Worm (Caenorhabditis elegans) whole organism, L1 larva: ENCODE measurements around the gene svop-1.

ENCODE experiments used
- C04F5.9 ChIP-seq: sonication (generic microtip); optimal IDR thresholded peaks from 2 replicates; lab custom pipeline; 2016; ENCODE audit warnings: missing genetic modification characterization, missing compliant biosample characterization
- Y116A8C.19 ChIP-seq: sonication (generic microtip); optimal IDR thresholded peaks from 2 replicates; lab custom pipeline; 2016; ENCODE audit warnings: missing compliant biosample characterization, missing genetic modification characterization, borderline replicate concordance
- aha-1 ChIP-seq: fragments of 150-350 bp; optimal IDR thresholded peaks from 2 replicates; lab custom pipeline; 2014; ENCODE audit warnings: missing biosample characterization, missing genetic modification characterization
- aly-2 ChIP-seq: fragments of 150-350 bp; optimal IDR thresholded peaks from 2 replicates; lab custom pipeline; 2014; ENCODE audit warnings: missing biosample characterization, missing genetic modification characterization
- ama-1 ChIP-seq: fragments of 150-350 bp; optimal IDR thresholded peaks from 2 replicates; lab custom pipeline; 2014
- ceh-82 ChIP-seq, 3 experiments: fragments of 150-350 bp in 1 of 3; sonication (generic microtip) in 2 of 3; optimal IDR thresholded peaks; 2 replicates each; lab custom pipeline; 2014 to 2017; ENCODE audit warnings: missing biosample characterization in 3 of 3, missing genetic modification characterization in 3 of 3
- ces-1 ChIP-seq: fragments of 150-350 bp; optimal IDR thresholded peaks from 2 replicates; lab custom pipeline; 2014; ENCODE audit warnings: missing biosample characterization, missing genetic modification reagents, missing genetic modification characterization
- dpl-1 ChIP-seq, 3 experiments: fragments of 150-350 bp in 2 of 3; sonication (generic microtip) in 1 of 3; optimal IDR thresholded peaks; 2 replicates each; lab custom pipeline; 2014 to 2017; ENCODE audit warnings: missing biosample characterization in 3 of 3, missing genetic modification characterization in 3 of 3, missing genetic modification reagents in 3 of 3
- efl-1 ChIP-seq, 4 experiments: fragments of 150-350 bp; optimal IDR thresholded peaks in 3 of 4; peaks in 1 of 4; 1 replicate in 1 of 4; 2 replicates in 3 of 4; lab custom pipeline; 2014; ENCODE audit warnings: missing biosample characterization in 2 of 4, missing genetic modification characterization in 2 of 4, missing genetic modification reagents in 2 of 4
- efl-3 ChIP-seq: fragments of 200-800 bp; sonication (Bioruptor generic); optimal IDR thresholded peaks from 2 replicates; lab custom pipeline; 2018; ENCODE audit warnings: mild to moderate bottlenecking, missing genetic modification characterization, missing compliant biosample characterization
- elt-2 ChIP-seq: sonication (generic microtip); optimal IDR thresholded peaks from 2 replicates; lab custom pipeline; 2016; ENCODE audit warnings: missing genetic modification characterization, mild to moderate bottlenecking, inconsistent platforms, missing compliant biosample characterization, missing genetic modification reagents
- elt-3 ChIP-seq, 6 experiments: fragments of 150-350 bp in 1 of 6; sonication (generic microtip); optimal IDR thresholded peaks; 2 replicates each; lab custom pipeline; 2017 to 2018; ENCODE audit warnings: missing biosample characterization in 6 of 6, missing genetic modification characterization in 6 of 6, inconsistent platforms in 1 of 6
- fkh-10 ChIP-seq: sonication (generic microtip); optimal IDR thresholded peaks from 2 replicates; lab custom pipeline; 2017; ENCODE audit warnings: missing biosample characterization, missing genetic modification reagents, missing genetic modification characterization
- fkh-8 ChIP-seq: sonication (generic microtip); optimal IDR thresholded peaks from 2 replicates; lab custom pipeline; 2016; ENCODE audit warnings: mild to moderate bottlenecking, missing genetic modification characterization, missing compliant biosample characterization
- fos-1 ChIP-seq: fragments of 150-350 bp; optimal IDR thresholded peaks from 2 replicates; lab custom pipeline; 2014; ENCODE audit warnings: missing biosample characterization, missing genetic modification characterization
- hlh-4 ChIP-seq: sonication (generic microtip); optimal IDR thresholded peaks from 2 replicates; lab custom pipeline; 2016; ENCODE audit warnings: mild to moderate bottlenecking, missing genetic modification characterization, missing compliant biosample characterization
- irx-1 ChIP-seq: sonication (generic microtip); optimal IDR thresholded peaks from 2 replicates; lab custom pipeline; 2016; ENCODE audit warnings: missing genetic modification characterization, missing compliant biosample characterization
- isw-1 ChIP-seq: fragments of 200-800 bp; sonication (Bioruptor generic); IDR thresholded peaks from 2 replicates; pipeline ENCODE4 v1.3.6; 2022; ENCODE audit warnings: missing genetic modification characterization, missing compliant biosample characterization
- jun-1 ChIP-seq: fragments of 150-350 bp; optimal IDR thresholded peaks from 2 replicates; lab custom pipeline; 2014; ENCODE audit warnings: missing biosample characterization, missing genetic modification reagents, missing genetic modification characterization
- lin-14 ChIP-seq: fragments of 200-800 bp; sonication (Bioruptor generic); optimal IDR thresholded peaks from 2 replicates; lab custom pipeline; 2018; ENCODE audit warnings: mild to moderate bottlenecking, missing genetic modification characterization, moderate library complexity, missing compliant biosample characterization
- lin-39 ChIP-seq: fragments of 150-350 bp; optimal IDR thresholded peaks from 2 replicates; lab custom pipeline; 2014; ENCODE audit warnings: missing biosample characterization, missing genetic modification reagents, missing genetic modification characterization
- lir-3 ChIP-seq: sonication (generic microtip); optimal IDR thresholded peaks from 2 replicates; lab custom pipeline; 2016; ENCODE audit warnings: mild to moderate bottlenecking, missing genetic modification characterization, moderate library complexity, missing compliant biosample characterization; ENCODE audit not compliant: poor library complexity
- lsy-2 ChIP-seq, 2 experiments: fragments of 150-350 bp; optimal IDR thresholded peaks; 2 replicates each; lab custom pipeline; 2014; ENCODE audit warnings: missing biosample characterization in 2 of 2, missing genetic modification characterization in 2 of 2
- mdl-1 ChIP-seq, 2 experiments: fragments of 150-350 bp; optimal IDR thresholded peaks; 2 replicates each; lab custom pipeline; 2014 to 2017; ENCODE audit warnings: missing biosample characterization in 2 of 2, missing genetic modification characterization in 2 of 2, inconsistent platforms in 1 of 2
- mef-2 ChIP-seq: fragments of 150-350 bp; optimal IDR thresholded peaks from 2 replicates; lab custom pipeline; 2014; ENCODE audit warnings: missing biosample characterization, missing genetic modification characterization
- mep-1 ChIP-seq: fragments of 150-350 bp; optimal IDR thresholded peaks from 2 replicates; lab custom pipeline; 2014; ENCODE audit warnings: missing biosample characterization, missing genetic modification characterization
- nhr-11 ChIP-seq: fragments of 150-350 bp; optimal IDR thresholded peaks from 2 replicates; lab custom pipeline; 2014; ENCODE audit warnings: missing biosample characterization, missing genetic modification characterization
- nhr-19 ChIP-seq: fragments of 200-800 bp; sonication (Bioruptor generic); conservative IDR thresholded peaks from 2 replicates; pipeline ENCODE4 v1.3.6; 2022; ENCODE audit warnings: missing genetic modification characterization, missing compliant biosample characterization
- nhr-20 ChIP-seq: sonication (generic microtip); optimal IDR thresholded peaks from 2 replicates; lab custom pipeline; 2016; ENCODE audit warnings: mild to moderate bottlenecking, missing genetic modification characterization, missing compliant biosample characterization
- nhr-237 ChIP-seq: fragments of 150-350 bp; optimal IDR thresholded peaks from 2 replicates; lab custom pipeline; 2014; ENCODE audit warnings: missing biosample characterization, missing genetic modification characterization
- nhr-47 ChIP-seq: sonication (generic microtip); optimal IDR thresholded peaks from 2 replicates; lab custom pipeline; 2016; ENCODE audit warnings: mild to moderate bottlenecking, missing genetic modification characterization, moderate library complexity, missing compliant biosample characterization
- nhr-71 ChIP-seq: sonication (generic microtip); optimal IDR thresholded peaks from 2 replicates; lab custom pipeline; 2016; ENCODE audit warnings: mild to moderate bottlenecking, missing genetic modification characterization, moderate library complexity, missing compliant biosample characterization
- nhr-76 ChIP-seq: sonication (generic microtip); optimal IDR thresholded peaks from 2 replicates; lab custom pipeline; 2017; ENCODE audit warnings: missing biosample characterization, missing genetic modification characterization
- nhr-84 ChIP-seq: sonication (generic microtip); optimal IDR thresholded peaks from 2 replicates; lab custom pipeline; 2017; ENCODE audit warnings: missing biosample characterization, missing genetic modification characterization
- nhr-85 ChIP-seq: sonication (generic microtip); peaks from one replicate; lab custom pipeline; 2016; ENCODE audit warnings: missing genetic modification characterization, inconsistent platforms, missing compliant biosample characterization
- pag-3 ChIP-seq: sonication (generic microtip); optimal IDR thresholded peaks from 2 replicates; lab custom pipeline; 2017; ENCODE audit warnings: missing genetic modification characterization, mild to moderate bottlenecking, missing compliant biosample characterization, antibody characterized with exemption, borderline replicate concordance; ENCODE audit not compliant: insufficient read depth
- pax-3 ChIP-seq: fragments of 200-800 bp; sonication (Bioruptor generic); optimal IDR thresholded peaks from 2 replicates; lab custom pipeline; 2018; ENCODE audit warnings: mild to moderate bottlenecking, missing genetic modification characterization, moderate library complexity, missing compliant biosample characterization
- pqm-1 ChIP-seq: sonication (generic microtip); optimal IDR thresholded peaks from 3 replicates; lab custom pipeline; 2017; ENCODE audit warnings: missing biosample characterization, missing genetic modification characterization
- sox-4 ChIP-seq: sonication (generic microtip); optimal IDR thresholded peaks from 2 replicates; lab custom pipeline; 2016; ENCODE audit warnings: missing genetic modification characterization, missing compliant biosample characterization
- tbx-2 ChIP-seq: sonication (generic microtip); optimal IDR thresholded peaks from 2 replicates; lab custom pipeline; 2016; ENCODE audit warnings: missing genetic modification characterization, missing compliant biosample characterization
- unc-30 ChIP-seq: sonication (generic microtip); optimal IDR thresholded peaks from 2 replicates; lab custom pipeline; 2017; ENCODE audit warnings: missing biosample characterization, missing genetic modification characterization
- unc-98 ChIP-seq: fragments of 200-800 bp; sonication (Bioruptor generic); IDR thresholded peaks from 2 replicates; pipeline ENCODE4 v1.3.6; 2022; ENCODE audit warnings: missing genetic modification characterization, missing compliant biosample characterization

Gene svop-1

DNA sequence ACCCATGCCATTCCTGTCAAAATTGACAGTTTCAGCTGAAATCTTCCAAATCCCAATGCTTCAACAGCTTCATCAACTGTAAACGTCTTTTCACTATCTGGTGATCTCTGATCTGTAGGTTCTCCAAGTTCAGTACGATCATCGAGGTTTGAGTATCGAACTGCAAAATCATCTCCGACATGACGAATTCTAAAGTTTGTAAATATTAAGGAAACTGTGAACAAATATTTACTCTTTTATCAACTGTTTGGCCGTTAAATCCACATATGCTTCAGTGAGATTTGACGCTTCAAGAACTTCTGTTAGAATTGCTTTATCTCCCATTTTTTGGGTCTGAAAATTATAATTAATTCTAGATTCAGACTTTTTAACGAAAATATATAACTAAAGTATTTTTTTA, at the start of gene svop-1:
Gene svop-1, minus strand, starts transcription at position 339 of the 400 bp plus-strand sequence.
- TF ChIP-seq Y116A8C.19 (tag; lab: Kevin White, UChicago) (no peak), efl-1 (optimal IDR thresholded peaks at IDR 0.05; lab: Kevin White, UChicago) (no peak), efl-1 (GFP tag; optimal IDR thresholded peaks at IDR 0.05 in 1 of 2; lab: Kevin White, UChicago) (peak in 1 of 2 experiments; percentile 63), sox-4 (no peak)
- TF ChIP-seq, all 84 proteins: peak for 1

DNA sequence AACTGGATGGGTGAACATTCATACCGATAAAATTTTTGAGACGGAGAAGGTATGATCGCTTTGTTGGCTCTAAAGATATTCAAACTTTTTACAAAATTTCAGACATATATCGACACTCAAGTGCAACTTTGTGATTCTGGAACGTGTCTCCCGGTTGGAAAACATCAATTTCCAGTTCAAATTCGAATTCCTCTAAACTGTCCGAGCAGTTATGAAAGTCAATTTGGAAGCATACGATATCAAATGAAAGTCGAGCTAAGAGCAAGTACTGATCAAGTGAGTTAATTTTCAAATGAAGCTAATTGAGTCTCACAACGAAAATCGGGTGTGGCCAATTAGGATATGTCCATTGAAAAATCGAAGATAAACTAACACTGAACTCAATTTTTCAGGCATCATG, 49.1 kb upstream of the svop-1 start:
- TF ChIP-seq efl-1 (optimal IDR thresholded peaks at IDR 0.05; lab: Kevin White, UChicago) (no peak), efl-1 (GFP tag; optimal IDR thresholded peaks at IDR 0.05 in 1 of 2; lab: Kevin White, UChicago) (peak in 1 of 2 experiments; percentile 91), lin-14 (GFP tag; lab: Kevin White, UChicago) (no peak)

ce11 chrIII:8933696-8934095, 48.4 kb upstream of the svop-1 start:
- TF ChIP-seq nhr-237 (tag; lab: Kevin White, UChicago): no peak
- TF ChIP-seq nhr-47 (tag; lab: Kevin White, UChicago): no peak
- TF ChIP-seq nhr-71 (tag; lab: Kevin White, UChicago): peak; percentile 0
- TF ChIP-seq lsy-2 (tag; optimal IDR thresholded peaks at IDR 0.05; lab: Kevin White, UChicago): peak in 1 of 2 experiments; percentile 21
- TF ChIP-seq nhr-19 (GFP tag; lab: Robert Waterston, UW): no peak
- peak; percentile 54 for TF ChIP-seq lin-14 (GFP tag; lab: Kevin White, UChicago)
- no peak for TF ChIP-seq elt-2 (tag; lab: Kevin White, UChicago)
- TF ChIP-seq pqm-1 (tag; lab: Kevin White, UChicago): no peak
- no peak for TF ChIP-seq elt-3 (tag; optimal IDR thresholded peaks at IDR 0.05; lab: Kevin White, UChicago)
- peak in 1 of 3 experiments; percentile 14 for TF ChIP-seq ceh-82 (tag; optimal IDR thresholded peaks at IDR 0.05; lab: Kevin White, UChicago)
- no peak for TF ChIP-seq hlh-4 (tag; lab: Kevin White, UChicago)
- TF ChIP-seq aly-2: no peak

DNA sequence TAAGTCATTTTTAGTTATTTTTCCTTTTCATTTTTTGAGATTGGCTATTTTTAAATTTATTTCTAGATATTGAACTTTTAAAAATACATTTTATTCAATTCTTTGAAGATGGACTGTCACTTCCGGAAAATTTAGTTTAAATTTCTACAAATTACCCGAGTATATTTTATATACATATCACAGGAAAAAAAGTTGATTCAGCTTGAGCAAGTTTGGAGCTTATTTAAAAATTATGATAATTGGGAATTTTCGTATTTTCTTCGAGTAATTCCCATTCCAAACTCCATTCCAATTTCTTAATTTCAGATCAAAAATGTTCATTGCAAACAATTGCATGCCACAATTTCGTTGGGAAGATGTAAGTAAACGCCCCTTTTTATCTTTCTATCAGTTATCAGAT, 44.4 kb upstream of the svop-1 start, which contains the start of gene arrd-15:
Gene arrd-15, plus strand, starts transcription at position 301 of the 400 bp plus-strand sequence.
- TF ChIP-seq sox-4 (no peak), jun-1 (tag; lab: Kevin White, UChicago) (no peak), irx-1 (tag; lab: Kevin White, UChicago) (no peak), nhr-85 (no peak), nhr-76 (tag; lab: Kevin White, UChicago) (no peak), tbx-2 (tag; lab: Kevin White, UChicago) (no peak), nhr-237 (tag; lab: Kevin White, UChicago) (no peak), C04F5.9 (no peak), nhr-11 (tag; lab: Kevin White, UChicago) (no peak), unc-98 (GFP tag; lab: Robert Waterston, UW) (no peak)

DNA sequence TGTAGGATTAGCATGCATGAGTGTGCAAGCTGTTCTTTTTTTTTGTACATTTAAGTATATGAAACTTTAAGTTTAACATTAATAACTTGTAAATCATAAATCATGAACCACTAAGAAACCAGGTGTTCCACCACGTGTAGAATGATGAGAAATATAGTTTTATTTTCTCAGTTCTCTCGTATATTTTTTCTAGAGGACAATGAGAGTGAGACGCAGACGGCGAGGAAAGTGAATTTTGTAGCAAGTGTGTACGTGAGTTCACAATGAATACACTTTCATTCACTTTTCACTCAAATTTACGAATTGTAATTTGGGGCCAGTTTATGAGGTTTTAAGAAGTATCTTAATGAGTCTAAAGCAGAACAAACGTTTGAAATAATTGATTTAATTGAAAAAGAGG, 41.2 kb upstream of the svop-1 start:
- TF ChIP-seq ces-1 (GFP tag; lab: Kevin White, UChicago) (no peak), efl-3 (GFP tag; lab: Kevin White, UChicago) (no peak), pax-3 (no peak), lin-14 (GFP tag; lab: Kevin White, UChicago) (peak; percentile 62), pag-3 (tag; lab: Kevin White, UChicago) (no peak), tbx-2 (tag; lab: Kevin White, UChicago) (no peak), mdl-1 (tag; optimal IDR thresholded peaks at IDR 0.05; lab: Kevin White, UChicago) (no peak), ama-1 (lab: Kevin White, UChicago) (no peak), elt-2 (tag; lab: Kevin White, UChicago) (no peak), fkh-10 (GFP tag; lab: Kevin White, UChicago) (no peak), Y116A8C.19 (tag; lab: Kevin White, UChicago) (no peak), nhr-71 (tag; lab: Kevin White, UChicago) (peak; percentile 13), lir-3 (no peak), nhr-20 (tag; lab: Kevin White, UChicago) (peak; percentile 50), isw-1 (GFP tag; lab: Robert Waterston, UW) (no peak), sox-4 (no peak), dpl-1 (GFP tag; optimal IDR thresholded peaks at IDR 0.05; lab: Kevin White, UChicago) (peak in 2 of 3 experiments; percentile 6 to 26), lin-39 (tag; lab: Kevin White, UChicago) (no peak), nhr-84 (tag; lab: Kevin White, UChicago) (no peak), nhr-47 (tag; lab: Kevin White, UChicago) (no peak), unc-30 (tag; lab: Kevin White, UChicago) (no peak), fos-1 (no peak), aha-1 (tag; lab: Kevin White, UChicago) (no peak), mep-1 (tag; lab: Kevin White, UChicago) (peak; percentile 33), hlh-4 (tag; lab: Kevin White, UChicago) (no peak), nhr-237 (tag; lab: Kevin White, UChicago) (no peak), fkh-8 (tag; lab: Kevin White, UChicago) (no peak), nhr-85 (no peak), mef-2 (tag; lab: Kevin White, UChicago) (no peak)
